Fruit fly (Drosophila melanogaster): ENCODE measurements around the gene CG12531.

- TF ChIP-seq CG6765 (GFP tag; optimal IDR thresholded peaks at IDR 0.05) (no peak), CG15073 (GFP tag; optimal IDR thresholded peaks at IDR 0.05) (no peak), sim (GFP tag; IDR thresholded peaks at IDR 0.05) (no peak), Fer1 (GFP tag; optimal IDR thresholded peaks at IDR 0.05) (no peak), abd-A (tag; optimal IDR thresholded peaks at IDR 0.05) (no peak), CG5180 (GFP tag; optimal IDR thresholded peaks at IDR 0.05) (no peak)
These were observed 33.6 kb downstream of the CG12531 start for dm6 chrX:19752344-19752743.
